Fruit fly (Drosophila melanogaster) whole organism, embryonic: ENCODE data around the gene CG43707.

Experiments
- Antp ChIP-seq: fragments of 200-800 bp; sonication (Bioruptor generic); optimal IDR thresholded peaks from 3 replicates; lab custom pipeline; 2016; ENCODE audit warnings: missing biosample characterization, missing genetic modification characterization
- CG11696 ChIP-seq: fragments of 200-800 bp; sonication (Bioruptor generic); IDR thresholded peaks from 2 replicates; pipeline ENCODE4 v1.3.6; 2022; ENCODE audit warnings: missing biosample characterization, missing genetic modification characterization
- CG13287 ChIP-seq: fragments of 200-800 bp; sonication (Bioruptor generic); IDR thresholded peaks from 2 replicates; pipeline ENCODE4 v1.3.6; 2022; ENCODE audit warnings: missing biosample characterization, missing genetic modification characterization; ENCODE audit not compliant: partially characterized antibody
- CG3163 ChIP-seq: fragments of 200-800 bp; sonication (Bioruptor generic); optimal IDR thresholded peaks from 3 replicates; lab custom pipeline; 2016; ENCODE audit warnings: missing biosample characterization, missing genetic modification characterization
- CG33557 ChIP-seq: fragments of 200-800 bp; sonication (Bioruptor generic); optimal IDR thresholded peaks from 2 replicates; lab custom pipeline; 2019; ENCODE audit warnings: missing biosample characterization, mild to moderate bottlenecking, missing genetic modification characterization, moderate library complexity
- CG4360 ChIP-seq: fragments of 200-800 bp; sonication (Bioruptor generic); IDR thresholded peaks from 2 replicates; pipeline ENCODE4 v1.3.6; 2022; ENCODE audit warnings: missing biosample characterization, missing genetic modification characterization
- CG4424 ChIP-seq: fragments of 200-800 bp; sonication (Bioruptor generic); optimal IDR thresholded peaks from 3 replicates; lab custom pipeline; 2016; ENCODE audit warnings: missing biosample characterization, missing genetic modification characterization
- CG4730 ChIP-seq: fragments of 200-800 bp; sonication (Bioruptor generic); IDR thresholded peaks from 2 replicates; pipeline ENCODE4 v1.3.6; 2022; ENCODE audit warnings: missing biosample characterization, missing genetic modification characterization
- CG8944 ChIP-seq: fragments of 200-800 bp; sonication (Bioruptor generic); optimal IDR thresholded peaks from 3 replicates; lab custom pipeline; 2016; ENCODE audit warnings: missing biosample characterization, missing genetic modification characterization
- D19A ChIP-seq: fragments of 200-800 bp; optimal IDR thresholded peaks from 3 replicates; lab custom pipeline; 2019; ENCODE audit warnings: missing biosample characterization, mild to moderate bottlenecking, missing genetic modification characterization, moderate library complexity
- Dbx ChIP-seq: fragments of 200-800 bp; sonication (Bioruptor generic); IDR thresholded peaks from 3 replicates; pipeline ENCODE4 v1.3.6; 2022; ENCODE audit warnings: missing biosample characterization, missing genetic modification characterization
- Deaf1 ChIP-seq: fragments of 200-800 bp; optimal IDR thresholded peaks from 3 replicates; lab custom pipeline; 2019; ENCODE audit warnings: missing biosample characterization, mild to moderate bottlenecking, missing genetic modification characterization, moderate library complexity
- Elba2 ChIP-seq: fragments of 200-800 bp; sonication (Bioruptor generic); optimal IDR thresholded peaks from 3 replicates; lab custom pipeline; 2016; ENCODE audit warnings: missing biosample characterization, missing genetic modification characterization
- HLH4C ChIP-seq: fragments of 200-800 bp; sonication (Bioruptor generic); IDR thresholded peaks from 3 replicates; pipeline ENCODE4 v1.3.6; 2022; ENCODE audit warnings: missing biosample characterization, missing genetic modification characterization; ENCODE audit not compliant: partially characterized antibody
- HLH54F ChIP-seq: fragments of 200-800 bp; sonication (Bioruptor generic); optimal IDR thresholded peaks from 3 replicates; lab custom pipeline; 2016; ENCODE audit warnings: missing biosample characterization, missing genetic modification characterization
- Hand ChIP-seq: fragments of 200-800 bp; sonication (Bioruptor generic); optimal IDR thresholded peaks from 2 replicates; lab custom pipeline; 2017; ENCODE audit warnings: mild to moderate bottlenecking, missing biosample characterization, missing genetic modification reagents, missing genetic modification characterization
- Jarid2 ChIP-seq: fragments of 200-800 bp; sonication (Bioruptor generic); optimal IDR thresholded peaks from 3 replicates; lab custom pipeline; 2017; ENCODE audit warnings: mild to moderate bottlenecking, missing biosample characterization, missing genetic modification reagents, missing genetic modification characterization
- Med ChIP-seq: fragments of 200-800 bp; sonication (Bioruptor generic); peaks from one replicate; lab custom pipeline; 2016; ENCODE audit warnings: missing biosample characterization, missing genetic modification characterization, mild to moderate bottlenecking, inconsistent platforms, moderate library complexity
- Mes4 ChIP-seq: fragments of 200-800 bp; sonication (Bioruptor generic); optimal IDR thresholded peaks from 2 replicates; lab custom pipeline; 2016; ENCODE audit warnings: missing biosample characterization, missing genetic modification characterization
- Rx ChIP-seq: fragments of 200-800 bp; sonication (Bioruptor generic); IDR thresholded peaks from 2 replicates; pipeline ENCODE4 v1.3.6; 2022; ENCODE audit warnings: missing biosample characterization, missing genetic modification characterization
- Spps ChIP-seq: fragments of 200-800 bp; sonication (Bioruptor generic); optimal IDR thresholded peaks from 2 replicates; lab custom pipeline; 2018; ENCODE audit warnings: missing biosample characterization, mild to moderate bottlenecking, missing genetic modification characterization
- Trl ChIP-seq, 3 experiments: fragments of >200 bp in 2 of 3; fragments of 200-800 bp in 1 of 3; sonication (Bioruptor generic) in 1 of 3; optimal IDR thresholded peaks; 2 replicates in 1 of 3; 3 replicates in 2 of 3; lab custom pipeline; 2016 to 2017; ENCODE audit warnings: missing biosample characterization in 1 of 3, missing genetic modification characterization in 1 of 3
- amos ChIP-seq: fragments of 200-800 bp; sonication (Bioruptor generic); IDR thresholded peaks from 2 replicates; pipeline ENCODE4 v1.3.6; 2022; ENCODE audit warnings: missing biosample characterization, missing genetic modification characterization; ENCODE audit not compliant: partially characterized antibody
- cas ChIP-seq: fragments of 200-800 bp; sonication (Bioruptor generic); IDR thresholded peaks from 2 replicates; pipeline ENCODE4 v1.3.6; 2022; ENCODE audit warnings: missing biosample characterization, missing genetic modification characterization
- caup ChIP-seq: fragments of 200-800 bp; sonication (Bioruptor generic); optimal IDR thresholded peaks from 3 replicates; lab custom pipeline; 2017; ENCODE audit warnings: missing biosample characterization, mild to moderate bottlenecking, missing genetic modification characterization, moderate library complexity; ENCODE audit not compliant: severe bottlenecking
- crol ChIP-seq: fragments of 200-800 bp; sonication (Bioruptor generic); IDR thresholded peaks from 2 replicates; pipeline ENCODE4 v1.3.6; 2022; ENCODE audit warnings: missing biosample characterization, missing genetic modification characterization
- cwo ChIP-seq: fragments of 200-800 bp; sonication (Bioruptor generic); optimal IDR thresholded peaks from 3 replicates; lab custom pipeline; 2017; ENCODE audit warnings: missing biosample characterization, missing genetic modification characterization, mild to moderate bottlenecking, moderate library complexity, missing genetic modification reagents
- fd3F ChIP-seq: fragments of 200-800 bp; sonication (Bioruptor generic); optimal IDR thresholded peaks from 2 replicates; lab custom pipeline; 2018; ENCODE audit warnings: missing biosample characterization, mild to moderate bottlenecking, missing genetic modification characterization, moderate library complexity
- ftz-f1 ChIP-seq: fragments of 200-800 bp; sonication (Bioruptor generic); optimal IDR thresholded peaks from 2 replicates; lab custom pipeline; 2016; ENCODE audit warnings: missing biosample characterization, missing genetic modification characterization
- jigr1 ChIP-seq: fragments of 200-800 bp; sonication (Bioruptor generic); IDR thresholded peaks from 3 replicates; pipeline ENCODE4 v1.3.6; 2022; ENCODE audit warnings: missing biosample characterization, missing genetic modification characterization
- mam ChIP-seq: fragments of 200-800 bp; sonication (Bioruptor generic); optimal IDR thresholded peaks from 3 replicates; lab custom pipeline; 2016; ENCODE audit warnings: missing biosample characterization, missing genetic modification characterization
- pnt ChIP-seq: fragments of 200-800 bp; sonication (Bioruptor generic); optimal IDR thresholded peaks from 3 replicates; lab custom pipeline; 2016; ENCODE audit warnings: missing biosample characterization, missing genetic modification characterization
- rib ChIP-seq: fragments of 200-800 bp; sonication (Bioruptor generic); IDR thresholded peaks from 2 replicates; pipeline ENCODE4 v1.3.6; 2022; ENCODE audit warnings: missing biosample characterization, missing genetic modification characterization
- sc ChIP-seq, 3 experiments: fragments of >200 bp in 2 of 3; fragments of 200-800 bp in 1 of 3; sonication (Bioruptor generic) in 1 of 3; optimal IDR thresholded peaks; 2 replicates in 2 of 3; 3 replicates in 1 of 3; lab custom pipeline; 2017; ENCODE audit warnings: mild to moderate bottlenecking in 1 of 3, missing biosample characterization in 1 of 3, missing genetic modification characterization in 1 of 3, missing genetic modification reagents in 1 of 3
- sd ChIP-seq: fragments of 200-800 bp; sonication (Bioruptor generic); optimal IDR thresholded peaks from 3 replicates; lab custom pipeline; 2018; ENCODE audit warnings: missing biosample characterization, mild to moderate bottlenecking, missing genetic modification characterization, moderate library complexity
- sens ChIP-seq: fragments of 200-800 bp; sonication (Bioruptor generic); peaks from one replicate; lab custom pipeline; 2016; ENCODE audit warnings: missing biosample characterization, missing genetic modification characterization
- slp2 ChIP-seq: fragments of 200-800 bp; sonication (Bioruptor generic); optimal IDR thresholded peaks from 2 replicates; lab custom pipeline; 2016; ENCODE audit warnings: missing biosample characterization, missing genetic modification characterization
- tio ChIP-seq: fragments of 200-800 bp; sonication (Bioruptor generic); optimal IDR thresholded peaks from 2 replicates; lab custom pipeline; 2017; ENCODE audit warnings: missing biosample characterization, missing genetic modification characterization, inconsistent platforms
- twi ChIP-seq: fragments of 200-800 bp; optimal IDR thresholded peaks from 2 replicates; lab custom pipeline; 2019; ENCODE audit warnings: missing biosample characterization, mild to moderate bottlenecking, missing genetic modification characterization, moderate library complexity
- zen2 ChIP-seq: fragments of 200-800 bp; sonication (Bioruptor generic); IDR thresholded peaks from 3 replicates; pipeline ENCODE4 v1.3.6; 2022; ENCODE audit warnings: missing biosample characterization, missing genetic modification characterization; ENCODE audit not compliant: partially characterized antibody

CG43707 gene

DNA sequence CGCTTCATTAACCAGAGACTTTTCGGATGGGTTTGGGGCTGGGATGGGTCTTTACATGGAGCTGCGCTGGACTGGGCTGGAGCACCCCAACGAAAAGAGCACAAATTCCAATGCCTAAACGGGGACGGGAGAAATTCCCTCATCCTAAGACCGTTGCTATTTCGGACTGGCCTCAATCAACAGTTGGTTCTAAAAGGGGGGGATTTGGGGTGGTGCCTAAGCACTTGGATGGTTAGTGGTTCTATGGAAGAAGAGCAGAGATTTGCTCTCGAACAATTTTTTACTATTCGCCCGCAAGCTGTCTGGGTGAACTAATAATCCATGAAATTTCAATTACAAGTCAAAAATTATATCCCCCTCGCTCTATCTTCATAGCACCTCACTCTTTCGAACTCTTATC lies 27.4 kb upstream of the CG43707 start (continued):
- 0 out of 2 replicates have a peak, but pooled peaks have one; percentile 15 for TF ChIP-seq cas (GFP tag; lab: Robert Waterston, UW)

DNA sequence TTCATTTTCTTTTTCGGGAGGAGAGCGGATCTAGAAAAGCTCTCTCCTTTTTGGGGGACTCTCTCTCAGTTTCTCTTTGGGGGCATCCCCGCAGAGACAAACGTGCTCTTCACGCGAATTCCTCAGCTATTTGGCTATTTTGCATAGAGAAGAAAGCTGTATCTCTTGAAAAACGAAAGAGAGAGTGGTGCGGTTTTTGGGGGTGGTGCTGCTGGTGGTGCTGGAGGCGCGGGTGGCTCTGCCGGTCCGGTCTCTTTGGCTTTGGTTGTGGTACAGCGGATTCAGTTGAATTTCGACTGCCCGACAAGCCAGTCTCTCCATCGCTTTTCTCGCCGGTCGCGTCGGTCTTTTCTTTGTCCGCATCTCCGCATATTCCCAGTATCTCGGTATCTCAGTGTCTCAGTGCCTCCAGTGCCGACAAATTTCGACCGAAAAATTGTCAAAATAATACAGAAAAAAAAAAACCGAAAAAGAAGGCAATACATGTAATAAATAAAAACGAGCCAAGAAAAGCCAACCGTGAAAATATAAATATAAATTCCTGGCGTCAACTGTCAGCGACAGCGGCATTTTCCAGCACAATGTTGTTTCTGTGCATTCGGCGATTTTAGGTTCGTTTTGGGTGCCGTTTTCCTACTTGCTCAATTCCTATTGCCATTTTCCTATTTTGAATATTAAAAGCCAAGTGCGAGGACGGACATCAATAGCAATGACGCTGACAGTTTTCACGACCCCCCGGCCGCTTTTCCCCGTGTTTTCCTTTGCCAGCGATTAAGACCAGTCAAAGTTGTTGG lies 26.7 kb upstream of the CG43707 start, which contains the start of gene CG10019:
Gene CG10019, plus strand, starts transcription at position 285 of the 794 bp plus-strand sequence.
- TF ChIP-seq CG4730 (GFP tag; lab: Robert Waterston, UW) = no peak
- peak; percentile 47 for TF ChIP-seq Deaf1 (tag; lab: Kevin White, UChicago)
- peak; percentile 58 for TF ChIP-seq sd (tag; lab: Kevin White, UChicago)
- TF ChIP-seq twi (tag; lab: Kevin White, UChicago) = no peak
- no peak for TF ChIP-seq jigr1 (GFP tag; lab: Robert Waterston, UW)
- TF ChIP-seq Hand (GFP tag; lab: Kevin White, UChicago) = peak; percentile 26
- TF ChIP-seq ftz-f1 (GFP tag; lab: Kevin White, UChicago) = no peak
- peak; percentile 78 for TF ChIP-seq crol (GFP tag; lab: Robert Waterston, UW)
- TF ChIP-seq sc (optimal IDR thresholded peaks at IDR 0.05; lab: Kevin White, UChicago) = no peak
- no peak for TF ChIP-seq sc (GFP tag; optimal IDR thresholded peaks at IDR 0.05; lab: Kevin White, UChicago)
- TF ChIP-seq Mes4 (GFP tag; lab: Kevin White, UChicago) = no peak
- peak; percentile 71 for TF ChIP-seq Med (GFP tag; lab: Kevin White, UChicago)
- no peak for TF ChIP-seq Antp (GFP tag; lab: Kevin White, UChicago)
- peak; percentile 98 for TF ChIP-seq CG3163 (GFP tag; lab: Kevin White, UChicago)
- 0 out of 2 replicates have a peak, but pooled peaks have one; percentile 18 for TF ChIP-seq rib
- TF ChIP-seq HLH4C (GFP tag; lab: Robert Waterston, UW) = 0 out of 3 replicates have a peak, but pooled peaks have one; percentile 20
- TF ChIP-seq sens (GFP tag; lab: Kevin White, UChicago) = peak; percentile 75
- peak; percentile 44; the same call in 1 of the 2 replicates for TF ChIP-seq CG13287 (GFP tag; lab: Robert Waterston, UW)
- TF ChIP-seq Elba2 (GFP tag; lab: Kevin White, UChicago) = peak; percentile 61
- no peak for TF ChIP-seq slp2 (GFP tag; lab: Kevin White, UChicago)
- 0 out of 3 replicates have a peak, but pooled peaks have one; percentile 8 for TF ChIP-seq Dbx
- peak; percentile 3 for TF ChIP-seq caup (GFP tag; lab: Kevin White, UChicago)
- 0 out of 2 replicates have a peak, but pooled peaks have one; percentile 23 for TF ChIP-seq CG11696 (GFP tag; lab: Robert Waterston, UW)
- no peak for TF ChIP-seq tio
- no peak for TF ChIP-seq CG33557 (GFP tag; lab: Kevin White, UChicago)
- peak; percentile 75 for TF ChIP-seq Jarid2 (GFP tag; lab: Kevin White, UChicago)
- no peak for TF ChIP-seq Spps (tag; lab: Kevin White, UChicago)
- TF ChIP-seq HLH54F (GFP tag; lab: Kevin White, UChicago) = no peak
- TF ChIP-seq Trl (optimal IDR thresholded peaks at IDR 0.05; lab: Kevin White, UChicago) = peak; percentile 80 to 98
- TF ChIP-seq Trl (GFP tag; optimal IDR thresholded peaks at IDR 0.05; lab: Kevin White, UChicago) = no peak
- no peak for TF ChIP-seq mam
- no peak for TF ChIP-seq CG4360
- 0 out of 3 replicates have a peak, but pooled peaks have one; percentile 30 for TF ChIP-seq zen2 (GFP tag; lab: Robert Waterston, UW)
- peak; percentile 19; the same call in 1 of the 2 replicates for TF ChIP-seq amos (GFP tag; lab: Robert Waterston, UW)

DNA sequence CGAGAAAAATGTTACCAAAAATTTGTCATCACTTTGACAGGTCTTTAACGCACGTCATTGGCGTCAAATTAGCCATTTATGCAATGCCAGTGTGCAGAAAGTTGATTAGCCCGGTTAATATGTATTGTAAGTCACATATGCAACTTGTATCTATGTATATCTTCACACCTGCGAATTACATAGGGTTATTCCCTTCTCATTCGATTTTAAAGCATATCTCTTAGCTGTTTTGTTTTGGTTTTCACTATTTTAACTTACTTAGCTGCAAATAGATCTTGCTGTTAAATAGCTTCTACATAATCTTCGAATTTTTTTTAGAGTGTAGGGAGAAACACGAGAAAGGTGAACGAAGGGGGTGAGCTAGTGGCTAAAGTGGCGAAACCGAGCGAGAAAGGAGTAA lies 26.0 kb upstream of the CG43707 start:
- TF ChIP-seq CG4424 (GFP tag; lab: Kevin White, UChicago) (no peak), cwo (GFP tag; lab: Kevin White, UChicago) (no peak), tio (no peak), Rx (GFP tag; lab: Robert Waterston, UW) (no peak), CG8944 (GFP tag; lab: Kevin White, UChicago) (no peak), pnt (no peak), fd3F (GFP tag; lab: Kevin White, UChicago) (no peak), D19A (no peak)
- TF ChIP-seq, all 482 proteins: peak for 0
